Fruit fly (Drosophila melanogaster) whole organism, embryonic: ENCODE results near the gene CG9760.

Experiments
- Abd-B ChIP-seq: fragments of 200-800 bp; sonication (Bioruptor generic); optimal IDR thresholded peaks from 2 replicates; lab custom pipeline; 2018; ENCODE audit warnings: missing biosample characterization, mild to moderate bottlenecking, missing genetic modification characterization, moderate library complexity
- Ada2b ChIP-seq: fragments of 200-800 bp; sonication (Bioruptor generic); IDR thresholded peaks from 2 replicates; pipeline ENCODE4 v1.3.6; 2022; ENCODE audit warnings: missing biosample characterization, missing genetic modification characterization
- Antp ChIP-seq: fragments of 200-800 bp; sonication (Bioruptor generic); optimal IDR thresholded peaks from 3 replicates; lab custom pipeline; 2016; ENCODE audit warnings: missing biosample characterization, missing genetic modification characterization
- CG10462 ChIP-seq: fragments of 200-800 bp; sonication (Bioruptor generic); optimal IDR thresholded peaks from 2 replicates; lab custom pipeline; 2016; ENCODE audit warnings: missing biosample characterization, missing genetic modification characterization
- CG10654 ChIP-seq: fragments of 200-800 bp; sonication (Bioruptor generic); optimal IDR thresholded peaks from 2 replicates; lab custom pipeline; 2016; ENCODE audit warnings: missing biosample characterization, missing genetic modification characterization
- CG12104 ChIP-seq: fragments of 200-800 bp; sonication (Bioruptor generic); optimal IDR thresholded peaks from 3 replicates; lab custom pipeline; 2016; ENCODE audit warnings: missing biosample characterization, missing genetic modification characterization
- CG1233 ChIP-seq: fragments of 200-800 bp; sonication (Bioruptor generic); optimal IDR thresholded peaks from 4 replicates; lab custom pipeline; 2018; ENCODE audit warnings: missing biosample characterization, mild to moderate bottlenecking, missing genetic modification characterization
- CG16813 ChIP-seq: fragments of 200-800 bp; sonication (Bioruptor generic); IDR thresholded peaks from 3 replicates; pipeline ENCODE4 v1.3.6; 2022; ENCODE audit warnings: missing biosample characterization, missing genetic modification characterization; ENCODE audit not compliant: partially characterized antibody
- CG17568 ChIP-seq: fragments of 200-800 bp; sonication (Bioruptor generic); optimal IDR thresholded peaks from 2 replicates; lab custom pipeline; 2018; ENCODE audit warnings: missing biosample characterization, mild to moderate bottlenecking, missing genetic modification characterization, moderate library complexity
- CG17829 ChIP-seq: fragments of 200-800 bp; optimal IDR thresholded peaks from 2 replicates; lab custom pipeline; 2019; ENCODE audit warnings: missing biosample characterization, mild to moderate bottlenecking, missing genetic modification characterization, moderate library complexity
- CG18011 ChIP-seq: fragments of 200-800 bp; sonication (Bioruptor generic); optimal IDR thresholded peaks from 2 replicates; lab custom pipeline; 2017; ENCODE audit warnings: missing biosample characterization, missing genetic modification characterization, mild to moderate bottlenecking, moderate library complexity, missing genotype
- CG18476 ChIP-seq: fragments of 200-800 bp; sonication (Bioruptor generic); optimal IDR thresholded peaks from 2 replicates; lab custom pipeline; 2016; ENCODE audit warnings: missing biosample characterization, mild to moderate bottlenecking, missing genetic modification characterization
- CG2120 ChIP-seq: fragments of 200-800 bp; sonication (Bioruptor generic); optimal IDR thresholded peaks from 3 replicates; lab custom pipeline; 2016; ENCODE audit warnings: missing biosample characterization, missing genetic modification characterization
- CG3065 ChIP-seq: fragments of 200-800 bp; sonication (Bioruptor generic); optimal IDR thresholded peaks from 2 replicates; lab custom pipeline; 2016; ENCODE audit warnings: missing biosample characterization, missing genetic modification characterization
- CG31365 ChIP-seq: fragments of 200-800 bp; sonication (Bioruptor generic); optimal IDR thresholded peaks from 2 replicates; lab custom pipeline; 2018; ENCODE audit warnings: missing biosample characterization, mild to moderate bottlenecking, missing genetic modification characterization
- CG3407 ChIP-seq: fragments of 200-800 bp; sonication (Bioruptor generic); optimal IDR thresholded peaks from 2 replicates; lab custom pipeline; 2018; ENCODE audit warnings: missing biosample characterization, mild to moderate bottlenecking, missing genetic modification characterization
- CG4707 ChIP-seq: fragments of 200-800 bp; sonication (Bioruptor generic); optimal IDR thresholded peaks from 2 replicates; lab custom pipeline; 2018; ENCODE audit warnings: missing biosample characterization, mild to moderate bottlenecking, missing genetic modification characterization, moderate library complexity
- CG7987 ChIP-seq: fragments of 200-800 bp; sonication (Bioruptor generic); optimal IDR thresholded peaks from 2 replicates; lab custom pipeline; 2018; ENCODE audit warnings: missing biosample characterization, mild to moderate bottlenecking, missing genetic modification characterization, moderate library complexity
- CG9932 ChIP-seq: fragments of 200-800 bp; sonication (Bioruptor generic); IDR thresholded peaks from 2 replicates; pipeline ENCODE4 v1.3.6; 2022; ENCODE audit warnings: missing biosample characterization, missing genetic modification characterization
- E2f2 ChIP-seq: fragments of 200-800 bp; sonication (Bioruptor generic); IDR thresholded peaks from 2 replicates; pipeline ENCODE4 v1.3.6; 2022; ENCODE audit warnings: missing biosample characterization, missing genetic modification characterization
- ERR ChIP-seq: fragments of 200-800 bp; sonication (Bioruptor generic); optimal IDR thresholded peaks from 2 replicates; lab custom pipeline; 2016; ENCODE audit warnings: missing biosample characterization, missing genetic modification characterization
- Eip74EF ChIP-seq, 2 experiments: fragments of 200-800 bp in 1 of 2; fragments of >200 bp in 1 of 2; sonication (Bioruptor generic) in 1 of 2; optimal IDR thresholded peaks; 2 replicates each; lab custom pipeline; 2017 to 2019; ENCODE audit warnings: missing biosample characterization in 2 of 2, missing genetic modification characterization in 2 of 2, mild to moderate bottlenecking in 1 of 2, moderate library complexity in 1 of 2
- Fer1 ChIP-seq: fragments of 200-800 bp; sonication (Bioruptor generic); optimal IDR thresholded peaks from 2 replicates; lab custom pipeline; 2017; ENCODE audit warnings: missing biosample characterization, mild to moderate bottlenecking, missing genetic modification characterization
- Fer3 ChIP-seq: fragments of 200-800 bp; sonication (Bioruptor generic); optimal IDR thresholded peaks from 2 replicates; lab custom pipeline; 2018; ENCODE audit warnings: missing biosample characterization, mild to moderate bottlenecking, missing genetic modification characterization, moderate library complexity
- Hmx ChIP-seq: fragments of 200-800 bp; sonication (Bioruptor generic); optimal IDR thresholded peaks from 2 replicates; lab custom pipeline; 2016; ENCODE audit warnings: missing biosample characterization, missing genetic modification characterization
- Jarid2 ChIP-seq: fragments of 200-800 bp; sonication (Bioruptor generic); optimal IDR thresholded peaks from 3 replicates; lab custom pipeline; 2017; ENCODE audit warnings: mild to moderate bottlenecking, missing biosample characterization, missing genetic modification reagents, missing genetic modification characterization
- Lpt ChIP-seq: fragments of >200 bp; optimal IDR thresholded peaks from 2 replicates; lab custom pipeline; 2018; ENCODE audit warnings: missing biosample characterization, missing genetic modification characterization
- MBD-R2 ChIP-seq: fragments of 200-800 bp; sonication (Bioruptor generic); IDR thresholded peaks from 2 replicates; pipeline ENCODE4 v1.3.6; 2022; ENCODE audit warnings: missing biosample characterization, missing genetic modification characterization
- Mad ChIP-seq: fragments of 200-800 bp; sonication (Bioruptor generic); optimal IDR thresholded peaks from 2 replicates; lab custom pipeline; 2016; ENCODE audit warnings: missing biosample characterization, missing genetic modification characterization
- Myb ChIP-seq: fragments of 200-800 bp; sonication (Bioruptor generic); optimal IDR thresholded peaks from 2 replicates; lab custom pipeline; 2016; ENCODE audit warnings: missing biosample characterization, missing genetic modification characterization
- NC2α ChIP-seq: fragments of 200-800 bp; sonication (Bioruptor generic); optimal IDR thresholded peaks from 2 replicates; lab custom pipeline; 2016; ENCODE audit warnings: missing biosample characterization, missing genetic modification characterization
- Ssrp ChIP-seq: fragments of 200-800 bp; sonication (Bioruptor generic); optimal IDR thresholded peaks from 2 replicates; lab custom pipeline; 2018; ENCODE audit warnings: missing biosample characterization, mild to moderate bottlenecking, missing genetic modification characterization, moderate library complexity
- TFAM ChIP-seq: fragments of 200-800 bp; sonication (Bioruptor generic); optimal IDR thresholded peaks from 2 replicates; lab custom pipeline; 2017; ENCODE audit warnings: missing biosample characterization, missing genetic modification characterization, inconsistent platforms
- abd-A ChIP-seq: fragments of 200-800 bp; sonication (Bioruptor generic); optimal IDR thresholded peaks from 3 replicates; lab custom pipeline; 2019; ENCODE audit warnings: missing biosample characterization, mild to moderate bottlenecking, missing genetic modification characterization, moderate library complexity
- ap ChIP-seq: fragments of 200-800 bp; sonication (Bioruptor generic); IDR thresholded peaks from 2 replicates; pipeline ENCODE4 v1.3.6; 2022; ENCODE audit warnings: missing biosample characterization, missing genetic modification characterization
- chm ChIP-seq: fragments of 200-800 bp; sonication (Bioruptor generic); IDR thresholded peaks from 2 replicates; pipeline ENCODE4 v1.3.6; 2022; ENCODE audit warnings: missing biosample characterization, missing genetic modification characterization
- dati ChIP-seq: fragments of 200-800 bp; sonication (Bioruptor generic); IDR thresholded peaks from 2 replicates; pipeline ENCODE4 v1.3.6; 2022; ENCODE audit warnings: missing biosample characterization, missing genetic modification characterization
- eyg ChIP-seq: fragments of 200-800 bp; sonication (Bioruptor generic); optimal IDR thresholded peaks from 3 replicates; lab custom pipeline; 2016; ENCODE audit warnings: missing biosample characterization, missing genetic modification characterization
- fru ChIP-seq: fragments of >200 bp; optimal IDR thresholded peaks from 2 replicates; lab custom pipeline; 2017
- insv ChIP-seq, 2 experiments: fragments of 200-800 bp; sonication (Bioruptor generic); optimal IDR thresholded peaks; 3 replicates each; lab custom pipeline; 2016 to 2018; ENCODE audit warnings: missing biosample characterization in 2 of 2, missing genetic modification characterization in 2 of 2
- mam ChIP-seq: fragments of 200-800 bp; sonication (Bioruptor generic); optimal IDR thresholded peaks from 3 replicates; lab custom pipeline; 2016; ENCODE audit warnings: missing biosample characterization, missing genetic modification characterization
- org-1 ChIP-seq: fragments of 200-800 bp; sonication (Bioruptor generic); optimal IDR thresholded peaks from 2 replicates; lab custom pipeline; 2017; ENCODE audit warnings: missing biosample characterization, missing genetic modification characterization
- peb ChIP-seq: fragments of 200-800 bp; sonication (Bioruptor generic); IDR thresholded peaks from 2 replicates; pipeline ENCODE4 v1.3.6; 2022; ENCODE audit warnings: missing biosample characterization, missing genetic modification characterization
- repo ChIP-seq: fragments of 200-800 bp; sonication (Bioruptor generic); optimal IDR thresholded peaks from 2 replicates; lab custom pipeline; 2016; ENCODE audit warnings: missing biosample characterization, missing genetic modification characterization
- ro ChIP-seq: fragments of 200-800 bp; sonication (Bioruptor generic); IDR thresholded peaks from 2 replicates; pipeline ENCODE4 v1.3.6; 2022; ENCODE audit warnings: missing biosample characterization, missing genetic modification characterization
- sima ChIP-seq: fragments of 200-800 bp; sonication (Bioruptor generic); optimal IDR thresholded peaks from 2 replicates; lab custom pipeline; 2016; ENCODE audit warnings: missing biosample characterization, missing genetic modification characterization
- ssp ChIP-seq: fragments of 200-800 bp; sonication (Bioruptor generic); IDR thresholded peaks from 2 replicates; pipeline ENCODE4 v1.3.6; 2022; ENCODE audit warnings: missing biosample characterization, missing genetic modification characterization
- sug ChIP-seq: fragments of 200-800 bp; optimal IDR thresholded peaks from 2 replicates; lab custom pipeline; 2019; ENCODE audit warnings: missing biosample characterization, mild to moderate bottlenecking, missing genetic modification characterization, moderate library complexity
- tll ChIP-seq, 2 experiments: fragments of 200-800 bp in 1 of 2; fragments of >200 bp in 1 of 2; sonication (Bioruptor generic) in 1 of 2; optimal IDR thresholded peaks; 2 replicates each; lab custom pipeline; 2017 to 2019; ENCODE audit warnings: missing biosample characterization in 2 of 2, missing genetic modification characterization in 2 of 2, mild to moderate bottlenecking in 1 of 2, moderate library complexity in 1 of 2

The CG9760 gene

dm6 chr3L:12111081-12111958 is 52.2 kb downstream of the CG9760 start (continued):
- TF ChIP-seq ssp (GFP tag; lab: Robert Waterston, UW) (peak; percentile 88; the same call in 1 of the 2 replicates), CG16813 (GFP tag; lab: Robert Waterston, UW) (no peak), chm (GFP tag; lab: Robert Waterston, UW) (no peak), CG31365 (tag; lab: Kevin White, UChicago) (no peak), Abd-B (GFP tag; lab: Kevin White, UChicago) (peak; percentile 93), MBD-R2 (0 out of 2 replicates have a peak, but pooled peaks have one; percentile 11), Antp (GFP tag; lab: Kevin White, UChicago) (no peak), CG18011 (GFP tag; lab: Kevin White, UChicago) (no peak), sima (GFP tag; lab: Kevin White, UChicago) (no peak), NC2α (no peak), CG1233 (GFP tag; lab: Kevin White, UChicago) (peak; percentile 86), Mad (GFP tag; lab: Kevin White, UChicago) (no peak), sug (tag; lab: Kevin White, UChicago) (peak; percentile 58), tll (GFP tag; optimal IDR thresholded peaks at IDR 0.05; lab: Kevin White, UChicago) (no peak), Ssrp (tag; lab: Kevin White, UChicago) (peak; percentile 93), fru (no peak), abd-A (tag; lab: Kevin White, UChicago) (no peak), CG7987 (GFP tag; lab: Kevin White, UChicago) (no peak), Lpt (GFP tag; lab: Kevin White, UChicago) (no peak), CG18476 (GFP tag; lab: Kevin White, UChicago) (peak; percentile 23), CG12104 (GFP tag; lab: Kevin White, UChicago) (peak; percentile 72), CG10654 (peak; percentile 60), CG3065 (peak; percentile 54), E2f2 (GFP tag; lab: Robert Waterston, UW) (peak; percentile 50; the same call in 1 of the 2 replicates), Fer3 (tag; lab: Kevin White, UChicago) (peak; percentile 79), ap (GFP tag; lab: Robert Waterston, UW) (no peak), CG4707 (GFP tag; lab: Kevin White, UChicago) (peak; percentile 24), CG2120 (GFP tag; lab: Kevin White, UChicago) (peak; percentile 41), TFAM (GFP tag; lab: Kevin White, UChicago) (no peak), repo (GFP tag; lab: Kevin White, UChicago) (no peak), eyg (GFP tag; lab: Kevin White, UChicago) (no peak), CG3407 (GFP tag; lab: Kevin White, UChicago) (peak; percentile 57), dati (GFP tag; lab: Robert Waterston, UW) (no peak), peb (GFP tag; lab: Robert Waterston, UW) (peak; percentile 34; the same call in 1 of the 2 replicates), Hmx (no peak), CG17829 (tag; lab: Kevin White, UChicago) (peak; percentile 96), Fer1 (GFP tag; lab: Kevin White, UChicago) (peak; percentile 67), insv (GFP tag; optimal IDR thresholded peaks at IDR 0.05; lab: Kevin White, UChicago) (peak in 1 of 2 experiments; percentile 76), Eip74EF (GFP tag; optimal IDR thresholded peaks at IDR 0.05; lab: Kevin White, UChicago) (peak in 1 of 2 experiments; percentile 82), CG9932 (no peak; the same call in 1 of the 2 replicates), org-1 (GFP tag; lab: Kevin White, UChicago) (peak; percentile 49), Jarid2 (GFP tag; lab: Kevin White, UChicago) (peak; percentile 9), CG17568 (no peak), Ada2b (no peak; the same call in 1 of the 2 replicates), CG10462 (GFP tag; lab: Kevin White, UChicago) (peak; percentile 29), Myb (GFP tag; lab: Kevin White, UChicago) (no peak), ERR (GFP tag; lab: Kevin White, UChicago) (no peak), ro (GFP tag; lab: Robert Waterston, UW) (peak; percentile 56; the same call in 1 of the 2 replicates), mam (GFP tag; lab: Kevin White, UChicago) (peak; percentile 27)
